Worm (Caenorhabditis elegans): ENCODE data around the gene Y38C1AA.12.

ce11 chrIV:157809-158208 is 34.2 kb upstream of the Y38C1AA.12 start, which contains the start of gene gegf-1:
- TF ChIP-seq cnd-1 (tag; optimal IDR thresholded peaks at IDR 0.05), result no peak
- TF ChIP-seq snpc-4 (tag; optimal IDR thresholded peaks at IDR 0.05), result no peak

Data from whole organism, mixed stage, embryonic.